Fruit fly (Drosophila melanogaster) whole organism, larva: ENCODE results near the gene kkv.

ENCODE experiments used
- noc ChIP-seq: fragments of 200-800 bp; sonication (Bioruptor generic); optimal IDR thresholded peaks from 3 replicates; lab custom pipeline; 2019; ENCODE audit warnings: missing biosample characterization, mild to moderate bottlenecking, missing genetic modification characterization, moderate library complexity

kkv gene

DNA sequence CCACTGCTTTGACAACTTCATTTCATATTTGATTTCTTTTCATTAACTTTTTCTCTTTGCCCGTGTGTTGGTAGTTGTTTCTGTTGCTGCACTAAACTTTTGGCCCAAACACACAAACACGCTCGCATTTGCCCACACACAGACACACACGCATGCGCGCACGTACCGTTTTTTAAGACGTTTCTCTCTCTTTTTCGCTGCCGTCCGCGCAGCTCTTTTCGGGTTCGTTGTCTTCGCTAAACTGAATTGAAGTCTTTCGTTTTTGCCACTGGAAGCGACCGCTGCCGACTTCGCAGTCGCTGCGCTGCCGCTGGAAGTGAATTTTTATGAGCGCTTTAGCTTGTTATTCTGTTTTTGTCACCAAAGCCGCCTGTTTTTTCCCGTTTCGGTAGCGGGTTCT lies at the start of gene kkv:
kkv (minus strand) TSS at position 246 of the 400 bp plus-strand sequence.
- no peak for TF ChIP-seq noc (tag; lab: Kevin White, UChicago)

DNA sequence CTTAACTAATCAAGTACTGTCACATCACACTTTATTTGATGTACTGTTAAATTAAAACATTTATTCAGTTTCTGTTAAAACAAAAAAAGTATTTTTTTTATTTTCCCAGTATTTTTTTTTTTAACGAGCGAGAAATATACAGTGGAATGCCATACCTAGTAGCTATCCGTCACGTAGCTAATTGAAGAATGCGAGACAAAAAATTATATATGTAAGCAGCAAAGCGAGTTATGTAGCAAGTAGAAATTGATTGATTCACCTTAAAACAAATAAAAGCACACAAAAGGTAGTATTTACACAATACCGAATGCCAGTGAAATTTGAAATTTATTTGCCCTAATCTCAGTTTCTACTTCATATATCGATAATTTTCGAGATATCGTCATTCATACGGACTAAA lies 46.1 kb upstream of the kkv start:
- TF ChIP-seq noc (tag; lab: Kevin White, UChicago), result no peak

DNA sequence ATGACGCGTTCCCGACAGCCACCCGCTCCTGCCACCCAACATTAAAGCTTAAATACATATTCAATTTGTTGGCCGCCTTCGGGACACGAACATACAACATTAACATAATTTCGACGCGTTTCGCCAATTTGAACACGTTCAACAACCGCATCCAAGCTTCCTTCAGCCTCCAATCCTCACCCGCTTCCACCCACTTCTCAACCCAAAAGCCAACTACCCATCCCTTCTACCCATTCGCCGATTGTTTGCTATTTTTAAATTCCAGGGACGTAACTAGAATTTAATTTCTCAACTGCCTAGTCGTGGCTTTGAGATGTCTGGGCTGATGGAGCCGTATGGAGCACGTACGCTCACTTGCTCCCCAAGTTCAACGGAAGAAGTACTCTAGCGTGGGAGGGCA lies 37.1 kb upstream of the kkv start:
- TF ChIP-seq noc (tag; lab: Kevin White, UChicago), result no peak

DNA sequence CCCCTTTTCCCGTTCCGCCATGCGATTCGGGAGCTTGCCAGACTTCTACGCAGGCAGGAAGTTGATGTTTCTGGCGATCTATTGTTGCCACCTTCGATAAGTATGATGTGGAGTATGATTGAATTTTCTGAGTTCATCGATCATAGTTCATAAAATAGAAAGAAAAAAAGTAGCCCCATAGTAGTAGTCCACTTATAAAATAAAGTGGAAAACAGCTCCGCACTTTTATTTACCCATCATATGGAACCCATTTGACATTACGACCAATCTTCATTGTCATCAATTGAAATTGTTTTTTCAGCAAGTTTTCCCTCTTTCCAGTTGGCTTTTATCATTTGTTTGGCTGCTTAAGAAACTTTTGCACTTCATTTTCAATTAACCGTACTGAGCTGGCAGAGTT lies 34.5 kb upstream of the kkv start, which contains the start of gene CG12147:
CG12147 (minus strand) TSS at position 101 of the 400 bp plus-strand sequence.
- no peak for TF ChIP-seq noc (tag; lab: Kevin White, UChicago)

DNA sequence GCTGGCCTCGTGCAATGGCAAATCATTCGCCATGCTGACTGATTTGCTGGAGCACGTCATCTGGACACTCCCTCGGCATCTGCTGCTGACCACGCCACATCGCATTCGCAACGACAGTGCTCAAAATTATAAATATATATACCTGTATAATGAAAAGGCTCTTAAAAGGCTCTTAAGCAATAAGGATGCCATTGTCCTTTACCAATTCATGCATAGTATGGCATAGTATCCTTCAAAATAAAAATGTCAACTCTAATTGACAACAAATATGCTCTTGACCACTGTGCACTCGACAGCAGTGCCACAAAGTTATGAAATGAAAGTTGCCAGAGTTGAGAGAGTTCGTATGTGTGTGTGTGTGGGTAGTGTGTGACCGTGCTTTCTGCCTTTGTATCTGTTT lies 29.5 kb upstream of the kkv start:
- no peak for TF ChIP-seq noc (tag; lab: Kevin White, UChicago)

DNA sequence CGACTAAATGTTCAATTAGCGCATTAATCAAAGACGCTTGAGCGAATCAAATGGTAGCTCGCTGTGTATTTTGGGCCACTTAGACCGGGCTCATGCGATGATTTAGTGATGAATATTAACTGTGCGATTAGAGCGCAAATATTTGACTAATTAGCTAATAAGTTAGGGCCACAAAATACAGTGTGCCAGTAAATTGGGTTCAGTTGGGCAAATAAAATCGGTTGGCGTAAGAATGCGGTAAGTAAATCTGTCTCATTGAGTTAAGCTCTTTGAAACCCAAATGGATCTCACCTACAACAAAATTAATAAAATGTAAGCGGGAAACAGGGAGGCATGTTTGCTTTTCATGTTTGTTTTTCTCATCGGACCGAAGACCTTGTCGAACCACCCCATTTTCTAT lies 27.8 kb upstream of the kkv start:
- TF ChIP-seq noc (tag; lab: Kevin White, UChicago), result no peak

DNA sequence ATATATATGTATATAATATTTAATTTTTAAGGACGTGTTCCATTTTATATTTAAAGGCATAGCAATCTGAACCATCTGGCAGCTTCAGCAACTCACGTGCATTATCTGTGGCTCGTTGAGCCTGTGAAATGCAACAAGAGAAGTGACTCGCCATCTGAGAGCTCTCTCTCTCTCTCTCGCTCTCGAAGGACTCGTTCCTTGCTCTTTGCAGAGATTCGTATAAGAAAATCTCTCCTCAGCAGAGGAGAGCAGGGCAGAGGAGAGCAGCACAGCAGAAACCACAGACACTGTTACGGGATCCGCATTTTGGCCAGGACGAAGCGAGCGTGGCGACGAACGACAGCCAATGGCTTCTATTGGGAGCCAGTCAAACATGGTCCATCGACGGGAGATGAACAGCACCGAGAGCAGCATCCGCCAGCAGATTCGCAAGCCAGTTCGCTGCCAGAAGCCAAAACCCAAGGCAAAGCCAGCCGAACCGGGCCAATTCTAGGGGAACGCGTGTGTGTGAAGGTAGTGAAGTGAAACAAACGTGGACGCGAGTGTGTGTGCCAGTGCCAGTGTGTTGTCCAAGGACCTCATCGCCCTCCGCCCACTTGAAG lies 21.6 kb upstream of the kkv start, which contains the start of gene CG14669:
CG14669 (plus strand) TSS at position 381 of the 602 bp plus-strand sequence.
- no peak for TF ChIP-seq noc (tag; lab: Kevin White, UChicago)

DNA sequence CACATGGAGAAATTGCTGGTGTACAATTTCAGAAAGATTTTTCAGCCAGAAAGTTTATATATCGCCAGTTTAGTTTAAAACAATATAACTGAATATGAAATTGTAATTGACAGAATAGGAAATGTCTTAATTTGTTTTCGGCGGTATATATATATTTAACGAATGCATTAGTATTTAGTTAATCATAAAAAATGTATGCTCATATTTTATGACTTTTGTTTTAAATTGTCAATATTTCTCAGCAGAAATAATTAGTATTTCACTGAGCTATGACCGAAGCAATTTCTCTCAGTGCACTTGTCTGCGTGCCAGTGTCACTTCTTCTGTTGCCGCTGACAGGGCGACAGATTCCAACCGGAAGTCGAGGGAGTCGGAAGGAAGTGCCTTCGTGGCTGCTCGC lies 20.3 kb upstream of the kkv start:
- no peak for TF ChIP-seq noc (tag; lab: Kevin White, UChicago)

DNA sequence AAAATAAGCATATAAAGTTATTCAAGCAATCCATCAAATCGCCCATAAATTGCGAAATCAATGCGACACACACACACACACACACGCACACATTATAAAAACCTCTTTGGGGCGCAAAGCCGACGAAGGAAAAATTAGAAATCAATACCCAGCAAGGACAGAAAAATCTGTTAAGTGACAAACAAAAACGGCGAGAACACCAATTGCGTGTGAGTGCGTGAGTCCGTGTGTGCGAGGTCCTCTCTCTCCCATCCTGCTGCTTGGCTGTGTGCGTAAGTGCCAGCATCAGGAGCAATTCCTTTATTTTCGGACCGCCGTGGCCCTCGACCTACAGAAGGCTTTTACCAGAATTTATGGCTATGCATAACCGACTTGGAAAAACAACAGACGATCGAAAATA lies 19.6 kb upstream of the kkv start, which contains the start of gene Orco:
Orco (minus strand) TSS at position 101 of the 400 bp plus-strand sequence.
- TF ChIP-seq noc (tag; lab: Kevin White, UChicago), result no peak

DNA sequence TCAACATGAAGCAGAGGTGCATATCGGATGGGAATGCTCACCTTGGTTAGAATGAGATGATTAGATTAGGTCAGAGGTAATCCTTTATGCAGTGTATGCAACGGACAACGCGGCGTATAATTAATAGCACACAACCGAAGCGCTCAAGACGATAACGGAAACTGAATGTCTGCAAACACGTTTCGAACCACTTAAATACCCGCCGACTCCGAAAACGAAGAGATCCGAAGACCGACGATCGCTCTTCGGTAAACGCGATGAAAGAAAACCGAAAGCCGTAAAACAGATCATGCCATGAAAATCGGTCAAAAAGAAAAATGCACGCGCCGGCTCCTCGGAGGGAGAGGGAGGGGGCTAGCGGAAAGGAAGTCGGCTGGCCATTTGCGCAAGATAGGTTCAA lies 11.3 kb upstream of the kkv start, which contains the start of gene CG2663:
CG2663 (minus strand) TSS at position 173 of the 400 bp plus-strand sequence.
- no peak for TF ChIP-seq noc (tag; lab: Kevin White, UChicago)

DNA sequence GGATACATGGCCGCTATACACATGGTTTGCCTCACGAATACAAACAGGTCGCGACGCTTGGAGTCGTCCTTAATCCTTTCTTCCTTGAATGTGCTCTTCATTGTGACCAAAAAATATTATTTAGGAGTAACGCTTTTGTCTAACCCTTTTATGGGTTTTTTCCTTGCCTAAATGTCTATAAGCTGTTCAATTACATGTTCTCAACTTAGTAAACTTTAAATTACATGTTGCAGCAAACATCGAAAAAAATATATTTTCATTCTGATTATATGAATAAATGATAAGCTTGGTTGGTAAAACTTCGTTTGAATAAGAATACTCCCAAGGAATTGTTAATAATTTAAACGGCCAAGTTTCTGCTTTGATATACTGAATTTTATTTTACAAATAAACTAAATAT lies 6.4 kb upstream of the kkv start, which contains the start of gene Or83a:
Or83a (minus strand) TSS at position 101 of the 400 bp plus-strand sequence.
- TF ChIP-seq noc (tag; lab: Kevin White, UChicago), result no peak

DNA sequence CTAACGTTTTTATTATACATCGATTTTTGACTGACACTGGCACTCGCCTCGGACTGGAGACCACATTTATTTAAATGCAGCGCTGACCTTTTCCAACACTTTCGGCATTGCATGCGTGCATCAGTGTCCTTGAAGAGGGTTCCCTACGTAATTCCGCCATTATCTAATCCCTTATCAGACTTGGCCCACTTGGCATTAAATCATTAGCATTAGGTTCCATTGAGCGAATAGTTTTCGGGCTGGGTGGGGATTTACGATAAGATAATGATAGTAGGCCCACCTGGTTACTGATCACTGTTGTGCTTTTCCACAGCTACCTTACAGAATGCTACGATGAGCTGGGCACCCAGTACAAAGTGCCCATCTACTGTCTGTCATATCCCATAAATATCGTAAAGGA lies 2.5 kb upstream of the kkv start:
- no peak for TF ChIP-seq noc (tag; lab: Kevin White, UChicago)

DNA sequence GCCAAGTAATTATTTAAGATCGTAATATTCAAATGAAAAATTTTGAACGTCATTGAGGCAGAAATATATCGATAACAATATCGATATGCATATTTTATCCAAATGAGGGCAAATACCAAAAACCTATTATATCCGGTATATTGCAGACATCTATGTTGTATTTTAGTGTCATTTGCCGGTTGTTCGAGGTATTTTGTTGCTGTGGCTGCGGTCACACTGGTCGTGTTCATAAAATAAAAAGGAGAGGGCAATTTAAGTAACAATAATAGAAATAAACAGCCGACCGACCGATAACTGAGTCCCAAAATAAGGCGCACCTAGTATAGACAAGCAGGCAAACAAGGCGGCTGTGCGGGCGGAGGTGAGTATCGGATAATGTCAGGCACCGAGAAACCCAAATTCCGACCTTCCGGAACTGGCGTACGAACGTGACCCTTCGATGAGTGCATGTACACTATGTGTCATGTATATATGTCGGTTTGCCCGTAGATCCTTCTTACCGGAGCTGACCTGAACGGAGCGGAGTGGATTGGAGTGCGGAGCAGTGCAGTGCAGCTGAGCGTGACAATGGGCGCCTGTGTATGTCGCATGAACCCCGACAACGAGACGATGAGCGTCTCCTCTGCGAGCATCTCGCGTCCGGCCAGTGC lies 1.2 kb upstream of the kkv start, which contains the start of gene CG1172:
CG1172 (plus strand) TSS at position 181 of the 650 bp plus-strand sequence.
- TF ChIP-seq noc (tag; lab: Kevin White, UChicago), result no peak

DNA sequence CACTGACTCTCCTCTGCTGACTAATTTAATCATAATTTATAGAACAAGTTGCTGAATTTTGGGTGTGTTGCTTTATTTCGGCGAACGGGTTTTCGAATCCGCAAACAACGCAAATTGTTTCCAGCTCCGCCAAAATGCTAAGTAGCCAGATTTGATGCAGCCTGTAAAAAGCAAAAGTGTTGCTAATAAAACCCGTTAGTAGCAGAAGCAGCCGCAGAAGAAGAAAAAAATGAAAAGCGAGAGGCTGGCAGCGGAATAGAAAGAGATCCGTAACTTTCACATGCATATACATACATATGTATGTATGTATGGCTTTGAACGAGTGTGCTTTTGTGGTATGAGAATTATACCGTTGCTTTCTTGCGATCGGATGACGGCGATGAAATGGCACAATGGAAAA lies 633 bp downstream of the kkv start:
- no peak for TF ChIP-seq noc (tag; lab: Kevin White, UChicago)

DNA sequence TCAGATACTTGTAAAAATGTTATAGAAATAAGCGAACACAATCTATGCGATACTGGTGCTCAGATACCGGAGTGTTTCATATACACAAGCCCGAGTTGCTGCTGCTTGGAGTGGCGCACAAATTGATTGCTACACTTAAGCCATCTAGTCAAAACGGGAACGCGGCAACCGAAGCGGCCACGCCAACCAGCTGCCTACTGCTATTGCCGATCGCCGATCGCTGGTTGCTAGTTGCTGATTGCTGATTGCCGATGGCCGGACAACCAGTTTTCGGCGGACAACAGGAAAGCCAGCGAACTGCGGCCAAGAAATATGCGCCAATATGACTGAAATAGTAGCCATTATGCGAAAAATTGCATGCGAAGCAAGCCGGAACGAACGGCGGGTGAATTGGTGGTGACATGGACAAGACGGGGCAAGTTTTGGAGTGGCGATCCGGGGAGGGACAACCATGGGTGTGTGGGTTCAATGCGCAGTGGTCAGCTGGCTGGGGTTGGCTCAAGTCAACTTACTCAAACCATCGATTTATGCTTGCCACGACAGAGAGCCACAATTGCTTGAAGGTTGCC lies 2.5 kb downstream of the kkv start:
- TF ChIP-seq noc (tag; lab: Kevin White, UChicago), result no peak

DNA sequence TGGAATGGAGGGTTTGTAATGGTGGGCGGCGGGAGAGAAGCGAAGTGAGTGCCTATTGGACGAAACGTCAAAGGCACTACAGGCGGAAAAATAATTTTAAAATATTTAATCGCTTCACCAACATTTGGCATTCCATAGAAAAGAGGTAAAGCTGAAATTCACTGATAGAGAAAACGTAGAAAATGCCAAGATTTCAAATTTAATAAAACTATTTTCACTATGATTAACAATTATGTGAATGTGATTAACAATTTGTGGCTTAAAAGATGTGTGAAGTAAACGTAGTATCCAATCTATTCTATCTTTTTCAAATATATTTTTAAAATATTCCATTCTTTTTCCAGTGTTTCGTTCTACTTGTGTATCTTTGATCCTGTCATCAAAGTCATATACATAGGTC lies 3.2 kb downstream of the kkv start:
- no peak for TF ChIP-seq noc (tag; lab: Kevin White, UChicago)
